Worm (Caenorhabditis elegans): ENCODE measurements around the gene T06E8.8.

Gene T06E8.8

DNA sequence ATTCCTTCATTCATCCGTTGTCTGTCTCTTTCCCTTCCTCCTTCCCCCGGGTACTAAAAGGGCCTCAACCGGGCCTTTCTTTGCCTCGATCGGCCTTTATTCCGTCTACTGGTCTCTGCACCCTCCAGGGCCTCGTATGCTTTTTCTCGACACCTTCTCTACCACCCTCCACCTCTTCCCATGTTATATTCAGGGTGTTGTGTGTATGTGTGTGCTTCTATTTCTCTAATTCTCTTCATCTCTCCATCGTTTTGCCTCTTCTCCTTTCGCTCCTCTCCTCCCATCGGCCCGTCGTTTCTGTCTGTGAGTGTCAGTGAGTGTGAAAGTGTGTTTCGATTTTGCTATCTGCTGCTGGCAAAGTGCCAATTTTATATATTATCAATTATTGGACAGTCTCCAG is 3.7 kb upstream of the T06E8.8 start:
- peak; percentile 60; the same call in 1 of the 2 replicates for TF ChIP-seq ztf-23 (GFP tag; IDR thresholded peaks at IDR 0.05)
- TF ChIP-seq T22C8.4 (GFP tag; IDR thresholded peaks at IDR 0.05): no peak
- TF ChIP-seq cog-1 (tag; optimal IDR thresholded peaks at IDR 0.05): peak; percentile 29
- TF ChIP-seq flt-1 (GFP tag; IDR thresholded peaks at IDR 0.05): 0 out of 2 replicates have a peak, but pooled peaks have one; percentile 61
- 0 out of 2 replicates have a peak, but pooled peaks have one; percentile 52 for TF ChIP-seq tab-1 (GFP tag; IDR thresholded peaks at IDR 0.05)
- TF ChIP-seq klf-2 (GFP tag; conservative IDR thresholded peaks at IDR 0.05): no peak

DNA sequence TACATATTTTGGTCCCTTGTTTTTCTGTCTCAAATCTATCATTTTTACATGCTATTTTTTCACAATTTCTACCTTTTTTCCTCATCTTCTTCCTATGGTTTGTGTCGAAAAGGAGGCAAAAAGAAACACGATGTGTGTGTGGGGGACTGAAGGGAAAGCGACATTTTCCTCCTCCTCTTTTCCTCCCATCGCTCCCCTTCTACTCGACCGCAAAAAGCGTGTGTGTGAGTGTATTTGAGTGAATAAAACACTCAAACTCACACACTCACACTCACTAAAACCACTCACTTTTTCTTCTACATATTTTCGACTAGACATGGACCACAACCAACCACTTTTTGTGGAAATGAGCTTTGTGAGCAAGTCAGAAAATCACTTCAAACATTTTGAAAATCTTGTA is 2.1 kb upstream of the T06E8.8 start:
- TF ChIP-seq ztf-29 (GFP tag; IDR thresholded peaks at IDR 0.05) (no peak), med-1 (GFP tag; optimal IDR thresholded peaks at IDR 0.05; ENCODE audit: insufficient read depth) (no peak), cog-1 (tag; optimal IDR thresholded peaks at IDR 0.05) (no peak), klf-2 (GFP tag; conservative IDR thresholded peaks at IDR 0.05) (no peak), flt-1 (GFP tag; IDR thresholded peaks at IDR 0.05) (no peak), ref-1 (GFP tag; conservative IDR thresholded peaks at IDR 0.05) (no peak), ztf-23 (GFP tag; IDR thresholded peaks at IDR 0.05) (no peak), T22C8.4 (GFP tag; IDR thresholded peaks at IDR 0.05) (no peak), tab-1 (GFP tag; IDR thresholded peaks at IDR 0.05) (no peak)

DNA sequence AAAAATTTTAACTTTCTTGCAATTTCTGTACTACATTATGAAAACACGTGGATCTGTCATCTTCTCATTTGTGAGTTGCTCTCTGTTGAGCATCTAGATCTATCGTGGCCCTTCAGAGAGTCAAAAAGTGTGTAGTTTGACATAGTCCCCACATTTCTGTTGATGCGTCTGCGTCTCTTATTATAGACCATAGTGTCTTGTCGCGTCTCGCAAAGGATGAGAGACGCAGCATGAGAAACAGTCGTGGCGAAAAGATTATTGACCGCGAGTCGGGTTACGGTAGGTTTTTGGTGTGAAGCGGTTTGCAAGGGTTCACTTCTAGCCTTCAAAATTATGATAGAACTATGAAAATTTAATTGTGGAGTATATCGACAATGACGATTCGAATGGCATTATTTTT is 1.3 kb upstream of the T06E8.8 start:
- TF ChIP-seq ref-1 (GFP tag; conservative IDR thresholded peaks at IDR 0.05): no peak
- TF ChIP-seq ztf-29 (GFP tag; IDR thresholded peaks at IDR 0.05): no peak
- no peak for TF ChIP-seq ztf-23 (GFP tag; IDR thresholded peaks at IDR 0.05)
- peak; percentile 63 for TF ChIP-seq cog-1 (tag; optimal IDR thresholded peaks at IDR 0.05)
- TF ChIP-seq tab-1 (GFP tag; IDR thresholded peaks at IDR 0.05): no peak
- TF ChIP-seq T22C8.4 (GFP tag; IDR thresholded peaks at IDR 0.05): peak; percentile 50; the same call in 1 of the 2 replicates
- no peak for TF ChIP-seq med-1 (GFP tag; optimal IDR thresholded peaks at IDR 0.05; ENCODE audit: insufficient read depth)
- TF ChIP-seq klf-2 (GFP tag; conservative IDR thresholded peaks at IDR 0.05): no peak
- TF ChIP-seq flt-1 (GFP tag; IDR thresholded peaks at IDR 0.05): 0 out of 2 replicates have a peak, but pooled peaks have one; percentile 34

DNA sequence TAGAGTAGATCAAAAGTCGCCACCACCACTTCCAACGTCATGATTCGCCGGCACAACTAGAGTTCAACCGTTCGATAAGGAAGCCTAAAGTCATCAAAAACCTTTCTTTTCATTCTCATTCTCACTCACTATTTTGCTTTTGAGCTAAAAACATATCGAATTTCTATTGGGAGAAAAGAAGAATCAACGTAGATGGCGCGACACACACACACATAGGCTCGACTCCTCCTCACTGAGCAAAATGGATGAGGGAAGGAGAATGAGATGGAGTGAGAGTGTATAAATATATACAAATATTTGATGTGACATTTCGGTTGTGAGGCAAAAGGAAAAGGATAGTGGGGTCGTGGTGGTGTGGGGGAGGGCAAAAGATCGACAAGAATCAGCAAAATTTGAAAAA is 1.2 kb downstream of the T06E8.8 start:
- TF ChIP-seq klf-2 (GFP tag; conservative IDR thresholded peaks at IDR 0.05) (no peak), T22C8.4 (GFP tag; IDR thresholded peaks at IDR 0.05) (no peak), cog-1 (tag; optimal IDR thresholded peaks at IDR 0.05) (no peak), ref-1 (GFP tag; conservative IDR thresholded peaks at IDR 0.05) (no peak), tab-1 (GFP tag; IDR thresholded peaks at IDR 0.05) (no peak), ztf-23 (GFP tag; IDR thresholded peaks at IDR 0.05) (no peak), med-1 (GFP tag; optimal IDR thresholded peaks at IDR 0.05; ENCODE audit: insufficient read depth) (no peak), ztf-29 (GFP tag; IDR thresholded peaks at IDR 0.05) (no peak), flt-1 (GFP tag; IDR thresholded peaks at IDR 0.05) (no peak)

DNA sequence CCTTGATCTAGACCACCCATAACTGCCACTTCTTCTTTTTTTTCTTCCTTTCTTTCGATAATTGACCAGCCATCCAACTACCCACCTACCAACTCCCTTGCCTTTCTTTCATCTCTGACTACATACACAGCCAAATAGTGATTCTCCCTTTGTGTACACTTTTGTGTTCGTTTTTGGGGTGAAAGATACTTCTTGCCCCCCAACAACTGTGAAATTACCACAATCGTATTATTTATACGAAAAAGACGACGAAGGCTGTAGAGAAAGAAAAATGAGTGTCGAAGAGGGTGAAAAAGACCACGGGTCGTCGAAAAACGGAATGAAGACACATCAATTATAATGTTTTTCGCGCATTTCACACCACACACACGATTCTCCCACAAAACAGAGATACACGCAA is 3.0 kb downstream of the T06E8.8 start:
- TF ChIP-seq med-1 (GFP tag; optimal IDR thresholded peaks at IDR 0.05; ENCODE audit: insufficient read depth) (no peak), flt-1 (GFP tag; IDR thresholded peaks at IDR 0.05) (no peak), ref-1 (GFP tag; conservative IDR thresholded peaks at IDR 0.05) (no peak), tab-1 (GFP tag; IDR thresholded peaks at IDR 0.05) (no peak), ztf-29 (GFP tag; IDR thresholded peaks at IDR 0.05) (no peak), T22C8.4 (GFP tag; IDR thresholded peaks at IDR 0.05) (no peak), klf-2 (GFP tag; conservative IDR thresholded peaks at IDR 0.05) (no peak), ztf-23 (GFP tag; IDR thresholded peaks at IDR 0.05) (no peak), cog-1 (tag; optimal IDR thresholded peaks at IDR 0.05) (no peak)

DNA sequence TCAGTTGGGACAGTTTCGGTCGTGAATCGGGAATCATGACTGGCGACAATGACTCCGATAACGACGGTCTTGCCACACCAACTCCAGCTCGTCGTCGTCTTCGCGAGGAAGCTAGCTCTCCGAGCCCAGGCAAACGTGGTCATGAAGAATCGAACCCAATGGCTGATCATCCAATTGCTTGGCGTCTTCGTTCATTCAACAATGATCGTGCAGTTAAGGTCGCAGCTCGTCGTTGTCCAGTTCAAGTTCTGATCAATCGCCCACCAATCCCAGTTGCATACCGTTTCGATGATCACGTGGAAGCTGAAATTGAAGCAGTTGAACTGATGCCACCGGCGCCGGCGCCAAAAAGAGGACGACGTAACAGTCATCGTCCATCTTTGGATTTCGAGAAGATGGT is 3.6 kb downstream of the T06E8.8 start:
- TF ChIP-seq T22C8.4 (GFP tag; IDR thresholded peaks at IDR 0.05) (no peak), ztf-29 (GFP tag; IDR thresholded peaks at IDR 0.05) (no peak), klf-2 (GFP tag; conservative IDR thresholded peaks at IDR 0.05) (no peak), med-1 (GFP tag; optimal IDR thresholded peaks at IDR 0.05; ENCODE audit: insufficient read depth) (no peak), ztf-23 (GFP tag; IDR thresholded peaks at IDR 0.05) (no peak), ref-1 (GFP tag; conservative IDR thresholded peaks at IDR 0.05) (no peak), cog-1 (tag; optimal IDR thresholded peaks at IDR 0.05) (no peak), flt-1 (GFP tag; IDR thresholded peaks at IDR 0.05) (no peak), tab-1 (GFP tag; IDR thresholded peaks at IDR 0.05) (no peak)

DNA sequence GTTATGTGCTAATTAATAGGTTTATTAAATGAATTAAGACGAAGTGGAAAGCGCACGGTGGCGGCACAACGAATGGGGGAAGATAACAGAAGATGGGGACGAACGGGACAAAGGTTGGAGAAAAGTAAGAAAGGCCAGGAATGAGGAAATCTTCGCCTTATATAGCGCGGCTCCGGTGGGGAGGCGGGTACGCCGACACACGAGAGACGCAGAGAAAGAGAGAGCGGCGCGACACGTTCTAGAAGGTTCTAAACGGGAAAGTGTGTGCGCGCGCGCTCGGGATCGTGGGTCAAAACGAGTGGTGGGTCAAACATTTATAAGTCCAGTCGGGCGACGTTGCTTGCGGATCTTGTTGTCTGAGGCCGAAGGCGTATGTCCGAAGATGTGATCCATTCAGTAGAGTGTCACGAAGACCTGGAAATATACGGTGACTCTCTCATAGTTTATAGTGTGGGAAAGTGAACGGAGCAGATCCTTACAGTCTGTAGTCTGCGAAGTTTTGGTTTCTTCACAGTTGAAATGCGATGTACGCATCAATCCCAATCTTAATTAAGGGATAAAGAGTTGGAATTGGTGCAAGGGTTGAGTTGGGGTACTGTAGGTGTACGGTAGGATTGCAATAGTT is 5.8 kb downstream of the T06E8.8 start:
- TF ChIP-seq flt-1 (GFP tag; IDR thresholded peaks at IDR 0.05) (peak; percentile 63; the same call in 1 of the 2 replicates), ref-1 (GFP tag; conservative IDR thresholded peaks at IDR 0.05) (0 out of 2 replicates have a peak, but pooled peaks have one; percentile 16), T22C8.4 (GFP tag; IDR thresholded peaks at IDR 0.05) (0 out of 2 replicates have a peak, but pooled peaks have one; percentile 24)

DNA sequence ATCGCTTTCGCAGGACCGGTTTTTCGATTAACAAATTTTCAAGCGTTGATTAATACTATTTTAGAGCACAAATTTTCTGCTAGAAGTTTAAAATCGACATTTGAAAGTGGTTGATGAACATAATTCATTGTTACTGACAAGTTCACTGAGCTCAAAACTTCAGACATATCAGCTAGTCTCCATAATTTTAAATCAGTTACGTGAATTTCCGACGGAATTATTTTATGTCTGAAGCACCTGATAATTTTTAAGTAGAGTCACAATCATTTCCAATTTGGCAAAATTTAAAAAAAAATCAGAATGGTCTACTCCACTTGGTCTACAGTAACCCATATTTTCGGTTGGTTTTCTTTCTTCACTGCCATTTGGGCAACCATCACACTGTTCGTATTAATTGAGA is 8.3 kb downstream of the T06E8.8 start, which contains the start of gene str-118:
Gene str-118 (plus strand): TSS at position 301 of the 400 bp plus-strand sequence.
- TF ChIP-seq T22C8.4 (GFP tag; IDR thresholded peaks at IDR 0.05): no peak
- TF ChIP-seq ref-1 (GFP tag; conservative IDR thresholded peaks at IDR 0.05): no peak
- TF ChIP-seq ztf-29 (GFP tag; IDR thresholded peaks at IDR 0.05): no peak
- TF ChIP-seq tab-1 (GFP tag; IDR thresholded peaks at IDR 0.05): no peak
- TF ChIP-seq cog-1 (tag; optimal IDR thresholded peaks at IDR 0.05): no peak
- no peak for TF ChIP-seq ztf-23 (GFP tag; IDR thresholded peaks at IDR 0.05)
- TF ChIP-seq med-1 (GFP tag; optimal IDR thresholded peaks at IDR 0.05; ENCODE audit: insufficient read depth): no peak
- no peak for TF ChIP-seq klf-2 (GFP tag; conservative IDR thresholded peaks at IDR 0.05)
- no peak for TF ChIP-seq flt-1 (GFP tag; IDR thresholded peaks at IDR 0.05)

DNA sequence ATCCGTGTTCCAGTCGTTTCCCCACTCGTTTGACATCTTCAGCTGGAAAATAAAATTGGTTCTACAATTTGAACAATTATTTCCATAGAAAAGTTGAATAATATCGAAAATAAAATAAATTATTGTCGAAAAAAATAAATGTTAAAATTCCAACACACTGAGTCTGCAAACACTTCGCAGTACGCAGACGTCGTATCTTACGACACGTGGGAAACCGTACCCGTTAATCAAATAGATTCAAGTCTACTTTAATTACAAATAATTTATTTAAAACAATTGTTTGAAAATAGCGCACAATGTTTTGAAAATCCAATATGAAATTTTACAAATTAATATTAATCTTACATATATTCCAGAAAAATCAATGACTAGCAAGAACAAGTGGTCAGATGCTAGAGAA is 11.3 kb downstream of the T06E8.8 start, which contains the start of gene yif-1:
Gene yif-1 (minus strand): TSS at position 42 of the 400 bp plus-strand sequence.
- TF ChIP-seq klf-2 (GFP tag; conservative IDR thresholded peaks at IDR 0.05) (no peak), med-1 (GFP tag; optimal IDR thresholded peaks at IDR 0.05; ENCODE audit: insufficient read depth) (no peak), flt-1 (GFP tag; IDR thresholded peaks at IDR 0.05) (no peak), ztf-23 (GFP tag; IDR thresholded peaks at IDR 0.05) (no peak), ref-1 (GFP tag; conservative IDR thresholded peaks at IDR 0.05) (no peak), tab-1 (GFP tag; IDR thresholded peaks at IDR 0.05) (no peak), ztf-29 (GFP tag; IDR thresholded peaks at IDR 0.05) (no peak), T22C8.4 (GFP tag; IDR thresholded peaks at IDR 0.05) (no peak), cog-1 (tag; optimal IDR thresholded peaks at IDR 0.05) (no peak)

All from whole organism, midembryonic.